Fruit fly (Drosophila melanogaster): ENCODE measurements around the gene Uqcc1.

Gene Uqcc1

dm6 chr3L:6978030-6978683, 20.2 kb upstream of the Uqcc1 start (continued):
- TF ChIP-seq Vsx1 (GFP tag; optimal IDR thresholded peaks at IDR 0.05) (no peak), Opbp (GFP tag; IDR thresholded peaks at IDR 0.05; ENCODE audit: partially characterized antibody) (no peak), TFAM (GFP tag; optimal IDR thresholded peaks at IDR 0.05) (no peak), CkIIα-i1 (GFP tag; IDR thresholded peaks at IDR 0.05) (no peak), emc (GFP tag; optimal IDR thresholded peaks at IDR 0.05) (no peak), Pdp1 (GFP tag; optimal IDR thresholded peaks at IDR 0.05) (no peak), al (GFP tag; IDR thresholded peaks at IDR 0.05) (no peak), ftz-f1 (GFP tag; optimal IDR thresholded peaks at IDR 0.05) (no peak), Hey (tag; optimal IDR thresholded peaks at IDR 0.05) (no peak), CG12236 (GFP tag; optimal IDR thresholded peaks at IDR 0.05) (no peak), CG6175 (GFP tag; IDR thresholded peaks at IDR 0.05) (no peak), Ssrp (tag; optimal IDR thresholded peaks at IDR 0.05) (peak; percentile 10), sens (GFP tag) (peak; percentile 92), hbn (GFP tag; IDR thresholded peaks at IDR 0.05; ENCODE audit: partially characterized antibody) (no peak), maf-S (GFP tag; optimal IDR thresholded peaks at IDR 0.05) (no peak), sd (tag; optimal IDR thresholded peaks at IDR 0.05) (no peak), Myb (GFP tag; optimal IDR thresholded peaks at IDR 0.05) (no peak), unc-4 (GFP tag; IDR thresholded peaks at IDR 0.05; ENCODE audit: partially characterized antibody) (no peak), org-1 (GFP tag; optimal IDR thresholded peaks at IDR 0.05) (no peak), Dip2 (GFP tag; IDR thresholded peaks at IDR 0.05) (no peak), fd64A (GFP tag; optimal IDR thresholded peaks at IDR 0.05) (no peak), CG32772 (GFP tag; IDR thresholded peaks at IDR 0.05) (no peak), chn (GFP tag; optimal IDR thresholded peaks at IDR 0.05) (no peak), Hr3 (GFP tag; optimal IDR thresholded peaks at IDR 0.05) (no peak), gsb-n (tag; optimal IDR thresholded peaks at IDR 0.05) (no peak), CG34376 (GFP tag; optimal IDR thresholded peaks at IDR 0.05) (no peak), ind (GFP tag; optimal IDR thresholded peaks at IDR 0.05) (no peak), Kr (GFP tag; optimal IDR thresholded peaks at IDR 0.05) (no peak), repo (GFP tag; optimal IDR thresholded peaks at IDR 0.05) (no peak), Mad (GFP tag; optimal IDR thresholded peaks at IDR 0.05) (no peak), sima (GFP tag; optimal IDR thresholded peaks at IDR 0.05) (no peak), Oli (tag; optimal IDR thresholded peaks at IDR 0.05) (peak; percentile 31), Fer1 (GFP tag; optimal IDR thresholded peaks at IDR 0.05) (no peak), NFAT (GFP tag; IDR thresholded peaks at IDR 0.05) (no peak), Xrp1 (GFP tag; IDR thresholded peaks at IDR 0.05) (peak; percentile 31; the same call in 1 of the 2 replicates), CG6813 (GFP tag; optimal IDR thresholded peaks at IDR 0.05) (no peak), CG2116 (GFP tag; optimal IDR thresholded peaks at IDR 0.05) (no peak), CG18619 (GFP tag; optimal IDR thresholded peaks at IDR 0.05) (no peak), fd96Cb (tag; optimal IDR thresholded peaks at IDR 0.05) (peak; percentile 18), wek (GFP tag; optimal IDR thresholded peaks at IDR 0.05) (no peak), Mrtf (GFP tag; IDR thresholded peaks at IDR 0.05) (no peak), Xbp1 (GFP tag; optimal IDR thresholded peaks at IDR 0.05) (peak; percentile 12), Side (GFP tag; optimal IDR thresholded peaks at IDR 0.05) (no peak), CG12391 (tag; optimal IDR thresholded peaks at IDR 0.05) (peak; percentile 16), CG16863 (GFP tag; optimal IDR thresholded peaks at IDR 0.05) (peak; percentile 35), dpn (GFP tag; optimal IDR thresholded peaks at IDR 0.05) (peak in 1 of 2 experiments; percentile 3), bcd (GFP tag; optimal IDR thresholded peaks at IDR 0.05) (no peak), grau (tag; optimal IDR thresholded peaks at IDR 0.05) (peak; percentile 88), en (GFP tag; optimal IDR thresholded peaks at IDR 0.05) (no peak), CG12942 (GFP tag; optimal IDR thresholded peaks at IDR 0.05) (no peak), ci (GFP tag; IDR thresholded peaks at IDR 0.05) (0 out of 3 replicates have a peak, but pooled peaks have one; percentile 7)
